Fruit fly (Drosophila melanogaster) whole organism, prepupa: ENCODE data around the gene Pdss2.

ENCODE experiments used
- Blimp-1 ChIP-seq: fragments of 200-800 bp; sonication (Bioruptor generic); optimal IDR thresholded peaks from 3 replicates; lab custom pipeline; 2017; ENCODE audit warnings: missing biosample characterization, missing genetic modification characterization, mild to moderate bottlenecking, moderate library complexity, missing genetic modification reagents
- CG11902 ChIP-seq: fragments of 200-800 bp; sonication (Bioruptor generic); optimal IDR thresholded peaks from 3 replicates; lab custom pipeline; 2016; ENCODE audit warnings: missing biosample characterization, missing genetic modification characterization
- CG16779 ChIP-seq: fragments of 200-800 bp; sonication (Bioruptor generic); optimal IDR thresholded peaks from 3 replicates; lab custom pipeline; 2017; ENCODE audit warnings: missing biosample characterization, mild to moderate bottlenecking, missing genetic modification characterization
- CG3032 ChIP-seq: fragments of 200-800 bp; optimal IDR thresholded peaks from 2 replicates; lab custom pipeline; 2019; ENCODE audit warnings: missing biosample characterization, mild to moderate bottlenecking, missing genetic modification characterization, moderate library complexity
- CG6276 ChIP-seq: fragments of 200-800 bp; sonication (Bioruptor generic); optimal IDR thresholded peaks from 2 replicates; lab custom pipeline; 2017; ENCODE audit warnings: missing biosample characterization, mild to moderate bottlenecking, missing genetic modification characterization
- CG6854 ChIP-seq: fragments of 200-800 bp; sonication (Bioruptor generic); optimal IDR thresholded peaks from 2 replicates; lab custom pipeline; 2017; ENCODE audit warnings: missing biosample characterization, mild to moderate bottlenecking, missing genetic modification characterization
- Eip78C ChIP-seq: fragments of 200-800 bp; sonication (Bioruptor generic); peaks from one replicate; lab custom pipeline; 2016; ENCODE audit warnings: missing biosample characterization, missing genetic modification characterization
- Ets21C ChIP-seq: fragments of 200-800 bp; sonication (Bioruptor generic); optimal IDR thresholded peaks from 3 replicates; lab custom pipeline; 2016; ENCODE audit warnings: missing biosample characterization, missing genetic modification characterization
- eg ChIP-seq: fragments of 200-800 bp; sonication (Bioruptor generic); IDR thresholded peaks from 3 replicates; pipeline ENCODE4 v1.3.6; 2022; ENCODE audit warnings: missing biosample characterization, missing genetic modification characterization
- esn ChIP-seq: fragments of 200-800 bp; sonication (Bioruptor generic); optimal IDR thresholded peaks from 2 replicates; lab custom pipeline; 2016; ENCODE audit warnings: missing biosample characterization, mild to moderate bottlenecking, missing genetic modification characterization, moderate library complexity
- net ChIP-seq: fragments of 200-800 bp; sonication (Bioruptor generic); optimal IDR thresholded peaks from 3 replicates; lab custom pipeline; 2016; ENCODE audit warnings: missing biosample characterization, missing genetic modification characterization
- pdm3 ChIP-seq: fragments of 200-800 bp; sonication (Bioruptor generic); optimal IDR thresholded peaks from 3 replicates; lab custom pipeline; 2016; ENCODE audit warnings: missing biosample characterization, missing genetic modification characterization

DNA sequence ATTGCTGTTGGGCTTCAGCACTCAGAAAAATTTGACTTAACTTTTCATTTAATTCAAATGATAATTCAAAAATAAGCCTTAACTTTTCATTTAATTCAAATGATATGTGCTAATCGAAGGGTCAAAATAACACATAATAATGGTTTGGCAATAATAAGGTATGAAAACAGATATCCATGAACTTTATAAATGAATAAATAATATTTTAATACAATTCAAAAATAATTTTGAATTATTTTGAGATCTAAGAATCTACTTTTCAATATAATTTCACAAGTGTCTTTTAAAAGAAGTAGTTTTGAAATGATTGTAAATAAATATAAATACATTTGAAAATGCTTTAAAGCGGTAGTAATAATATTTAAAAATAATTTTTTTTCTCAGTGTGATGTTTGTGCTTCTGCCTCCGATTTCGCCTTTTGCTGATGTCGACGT, 40.8 kb upstream of the Pdss2 start:
- TF ChIP-seq Eip78C (peak; percentile 93), CG3032 (peak; percentile 86), CG6854 (GFP tag; lab: Kevin White, UChicago) (no peak), CG11902 (GFP tag; lab: Kevin White, UChicago) (peak; percentile 34), pdm3 (GFP tag; lab: Kevin White, UChicago) (peak; percentile 49), net (GFP tag; lab: Kevin White, UChicago) (peak; percentile 56), eg (GFP tag; lab: Robert Waterston, UW) (peak; percentile 57; the same call in 2 of the 3 replicates), CG16779 (peak; percentile 65), esn (GFP tag; lab: Kevin White, UChicago) (peak; percentile 67), CG6276 (GFP tag; lab: Kevin White, UChicago) (peak; percentile 88), Blimp-1 (GFP tag; lab: Kevin White, UChicago) (peak; percentile 29), Ets21C (GFP tag; lab: Kevin White, UChicago) (no peak)
